Fruit fly (Drosophila melanogaster) Kc167 (cell line): Measurements from ENCODE around the gene CG15333.

Source experiments
- h ChIP-seq: fragments of >200 bp; optimal IDR thresholded peaks from 3 replicates; lab custom pipeline; 2018; ENCODE audit warnings: missing external identifiers
- psq ChIP-seq: fragments of >200 bp; optimal IDR thresholded peaks from 2 replicates; lab custom pipeline; 2017; ENCODE audit warnings: missing external identifiers

- TF ChIP-seq psq (lab: Kevin White, UChicago) (no peak), h (lab: Kevin White, UChicago) (no peak)
These were observed 42.1 kb upstream of the CG15333 start for dm6 chrX:8063223-8063674.
